Fruit fly (Drosophila melanogaster): ENCODE results near the gene RpL36A.

The RpL36A gene

dm6 chr2L:8042645-8043281, at the start of gene RpL36A (continued):
- TF ChIP-seq CG10979 (tag; optimal IDR thresholded peaks at IDR 0.05) (no peak), CG11696 (GFP tag; IDR thresholded peaks at IDR 0.05) (0 out of 2 replicates have a peak, but pooled peaks have one; percentile 23), pita (GFP tag; optimal IDR thresholded peaks at IDR 0.05) (no peak), CG8089 (GFP tag; optimal IDR thresholded peaks at IDR 0.05) (peak; percentile 44), NC2β (GFP tag; optimal IDR thresholded peaks at IDR 0.05) (peak; percentile 98), Chrac-16 (GFP tag; optimal IDR thresholded peaks at IDR 0.05) (peak; percentile 41), stwl (tag; optimal IDR thresholded peaks at IDR 0.05) (no peak), trem (tag; optimal IDR thresholded peaks at IDR 0.05) (peak; percentile 32), CG4424 (GFP tag; optimal IDR thresholded peaks at IDR 0.05) (peak; percentile 17), CG11085 (GFP tag; IDR thresholded peaks at IDR 0.05) (peak; percentile 43; the same call in 1 of the 2 replicates), ewg (GFP tag; optimal IDR thresholded peaks at IDR 0.05) (no peak), seq (GFP tag; IDR thresholded peaks at IDR 0.05) (peak; percentile 50; the same call in 1 of the 2 replicates), CG9215 (GFP tag; IDR thresholded peaks at IDR 0.05) (no peak), CG14860 (GFP tag; IDR thresholded peaks at IDR 0.05; ENCODE audit: partially characterized antibody) (peak; percentile 81), HHEX (GFP tag; optimal IDR thresholded peaks at IDR 0.05) (peak; percentile 54), gsb-n (tag; optimal IDR thresholded peaks at IDR 0.05) (no peak), sc (optimal IDR thresholded peaks at IDR 0.05) (no peak), sc (GFP tag; optimal IDR thresholded peaks at IDR 0.05) (no peak), Hsf (GFP tag; optimal IDR thresholded peaks at IDR 0.05) (peak; percentile 55), CG3163 (GFP tag; optimal IDR thresholded peaks at IDR 0.05) (peak; percentile 34), kah (GFP tag; optimal IDR thresholded peaks at IDR 0.05) (peak; percentile 44), CG9437 (GFP tag; optimal IDR thresholded peaks at IDR 0.05) (peak; percentile 65), nom (GFP tag; optimal IDR thresholded peaks at IDR 0.05) (peak; percentile 77), CG18619 (GFP tag; optimal IDR thresholded peaks at IDR 0.05) (peak; percentile 70), B-H2 (GFP tag; optimal IDR thresholded peaks at IDR 0.05) (peak; percentile 81), chn (GFP tag; optimal IDR thresholded peaks at IDR 0.05) (peak; percentile 54), CG10565 (GFP tag; optimal IDR thresholded peaks at IDR 0.05) (no peak), fd64A (GFP tag; optimal IDR thresholded peaks at IDR 0.05) (peak; percentile 69), Hmr (GFP tag; optimal IDR thresholded peaks at IDR 0.05) (peak; percentile 78), gcm2 (GFP tag; optimal IDR thresholded peaks at IDR 0.05) (peak; percentile 47), CG6689 (GFP tag; IDR thresholded peaks at IDR 0.05) (peak; percentile 6; the same call in 1 of the 2 replicates), CrebB (tag; optimal IDR thresholded peaks at IDR 0.05) (peak; percentile 84), knrl (GFP tag; IDR thresholded peaks at IDR 0.05; ENCODE audit: partially characterized antibody) (peak; percentile 94), Stat92E (GFP tag; optimal IDR thresholded peaks at IDR 0.05) (peak in 1 of 3 experiments; percentile 79), Ssrp (tag; optimal IDR thresholded peaks at IDR 0.05) (no peak), ttk (GFP tag; IDR thresholded peaks at IDR 0.05) (peak; percentile 18; the same call in 1 of the 2 replicates), CG6654 (GFP tag; optimal IDR thresholded peaks at IDR 0.05) (no peak), gcm (GFP tag; optimal IDR thresholded peaks at IDR 0.05) (peak; percentile 54), CG6254 (GFP tag; optimal IDR thresholded peaks at IDR 0.05) (no peak), CG10959 (GFP tag; IDR thresholded peaks at IDR 0.05) (no peak; the same call in 1 of the 2 replicates), dimm (GFP tag; IDR thresholded peaks at IDR 0.05) (no peak), CG6683 (GFP tag; optimal IDR thresholded peaks at IDR 0.05) (no peak), sens-2 (GFP tag; IDR thresholded peaks at IDR 0.05) (peak; percentile 42), CG2875 (GFP tag; optimal IDR thresholded peaks at IDR 0.05) (peak; percentile 62), hkb (optimal IDR thresholded peaks at IDR 0.05) (no peak), hkb (GFP tag; IDR thresholded peaks at IDR 0.05) (peak; percentile 65), hb (GFP tag; IDR thresholded peaks at IDR 0.05; ENCODE audit: partially characterized antibody) (peak; percentile 84), CG42726 (GFP tag; IDR thresholded peaks at IDR 0.05; ENCODE audit: partially characterized antibody) (peak; percentile 97), sens (GFP tag) (peak; percentile 82)
